Worm (Caenorhabditis elegans) whole organism, young adult: Measurements from ENCODE around the gene pph-4.2.

Experiments used
- pbrm-1 ChIP-seq: fragments of 200-800 bp; sonication (Bioruptor generic); IDR thresholded peaks from 2 replicates; pipeline ENCODE4 v1.3.6; 2022; ENCODE audit warnings: missing genetic modification reagents, missing genetic modification characterization, missing compliant biosample characterization
- rcor-1 ChIP-seq: fragments of 200-800 bp; sonication (Bioruptor generic); IDR thresholded peaks from 2 replicates; pipeline ENCODE4 v1.3.6; 2022; ENCODE audit warnings: missing genetic modification reagents, missing genetic modification characterization, missing compliant biosample characterization

ce11 chrIII:12414533-12414932 is 37.5 kb upstream of the pph-4.2 start:
- no peak for TF ChIP-seq pbrm-1
- TF ChIP-seq rcor-1 (GFP tag; lab: Robert Waterston, UW), result no peak
